Fruit fly (Drosophila melanogaster) whole organism, embryonic: ENCODE measurements around the gene CG15625.
A peak's percentile ranks its signal among the peaks of the same experiment; 100 is the strongest.

Experiments used
- ATbp ChIP-seq: fragments of 200-800 bp; sonication (Bioruptor generic); optimal IDR thresholded peaks from 2 replicates; lab custom pipeline; 2017; ENCODE audit warnings: missing biosample characterization, mild to moderate bottlenecking, missing genetic modification characterization, missing genetic modification reagents
- CG11247 ChIP-seq: fragments of 200-800 bp; sonication (Bioruptor generic); IDR thresholded peaks from 2 replicates; pipeline ENCODE4 v1.3.6; 2022; ENCODE audit warnings: missing biosample characterization, missing genetic modification characterization
- CG12071 ChIP-seq: fragments of 200-800 bp; sonication (Bioruptor generic); optimal IDR thresholded peaks from 3 replicates; lab custom pipeline; 2018; ENCODE audit warnings: missing biosample characterization, mild to moderate bottlenecking, missing genetic modification characterization
- CG12942 ChIP-seq: fragments of 200-800 bp; sonication (Bioruptor generic); optimal IDR thresholded peaks from 3 replicates; lab custom pipeline; 2016; ENCODE audit warnings: missing biosample characterization, missing genetic modification characterization
- CG13894 ChIP-seq: fragments of 200-800 bp; sonication (Bioruptor generic); optimal IDR thresholded peaks from 3 replicates; lab custom pipeline; 2018; ENCODE audit warnings: missing biosample characterization, mild to moderate bottlenecking, missing genetic modification characterization, moderate library complexity
- CG15269 ChIP-seq: fragments of 200-800 bp; sonication (Bioruptor generic); optimal IDR thresholded peaks from 2 replicates; lab custom pipeline; 2018; ENCODE audit warnings: missing biosample characterization, mild to moderate bottlenecking, missing genetic modification characterization, moderate library complexity
- CG16779 ChIP-seq: fragments of 200-800 bp; sonication (Bioruptor generic); IDR thresholded peaks from 2 replicates; pipeline ENCODE4 v1.3.6; 2022; ENCODE audit warnings: missing biosample characterization, missing genetic modification characterization
- CG1832 ChIP-seq: fragments of 200-800 bp; sonication (Bioruptor generic); optimal IDR thresholded peaks from 2 replicates; lab custom pipeline; 2017; ENCODE audit warnings: missing biosample characterization, mild to moderate bottlenecking, missing genetic modification characterization, inconsistent platforms
- CG18599 ChIP-seq: fragments of 200-800 bp; sonication (Bioruptor generic); optimal IDR thresholded peaks from 3 replicates; lab custom pipeline; 2017; ENCODE audit warnings: missing biosample characterization, missing genetic modification characterization, mild to moderate bottlenecking, moderate library complexity, missing genetic modification reagents
- CG32532 ChIP-seq: fragments of 200-800 bp; sonication (Bioruptor generic); IDR thresholded peaks from 2 replicates; pipeline ENCODE4 v1.3.6; 2022; ENCODE audit warnings: missing biosample characterization, missing genetic modification characterization
- CG3407 ChIP-seq: fragments of 200-800 bp; sonication (Bioruptor generic); optimal IDR thresholded peaks from 2 replicates; lab custom pipeline; 2018; ENCODE audit warnings: missing biosample characterization, mild to moderate bottlenecking, missing genetic modification characterization
- CG6765 ChIP-seq: fragments of 200-800 bp; sonication (Bioruptor generic); optimal IDR thresholded peaks from 3 replicates; lab custom pipeline; 2017; ENCODE audit warnings: missing biosample characterization, mild to moderate bottlenecking, missing genetic modification characterization
- CG6813 ChIP-seq: fragments of 200-800 bp; sonication (Bioruptor generic); optimal IDR thresholded peaks from 2 replicates; lab custom pipeline; 2017; ENCODE audit warnings: missing biosample characterization, missing genetic modification characterization, mild to moderate bottlenecking, moderate library complexity, missing genetic modification reagents
- CG7928 ChIP-seq: fragments of 200-800 bp; sonication (Bioruptor generic); optimal IDR thresholded peaks from 2 replicates; lab custom pipeline; 2017; ENCODE audit warnings: missing biosample characterization, mild to moderate bottlenecking, missing genetic modification characterization
- CHES-1-like ChIP-seq: fragments of 200-800 bp; sonication (Bioruptor generic); optimal IDR thresholded peaks from 2 replicates; lab custom pipeline; 2016; ENCODE audit warnings: missing biosample characterization, missing genetic modification characterization
- Camta ChIP-seq: fragments of 200-800 bp; sonication (Bioruptor generic); optimal IDR thresholded peaks from 2 replicates; lab custom pipeline; 2016; ENCODE audit warnings: missing biosample characterization, missing genetic modification characterization
- Dbx ChIP-seq: fragments of 200-800 bp; sonication (Bioruptor generic); IDR thresholded peaks from 3 replicates; pipeline ENCODE4 v1.3.6; 2022; ENCODE audit warnings: missing biosample characterization, missing genetic modification characterization
- Doc3 ChIP-seq: fragments of 200-800 bp; sonication (Bioruptor generic); IDR thresholded peaks from 3 replicates; pipeline ENCODE4 v1.3.6; 2022; ENCODE audit warnings: missing biosample characterization, missing genetic modification characterization; ENCODE audit not compliant: partially characterized antibody
- Eip74EF ChIP-seq, 2 experiments: fragments of 200-800 bp in 1 of 2; fragments of >200 bp in 1 of 2; sonication (Bioruptor generic) in 1 of 2; optimal IDR thresholded peaks; 2 replicates each; lab custom pipeline; 2017 to 2019; ENCODE audit warnings: missing biosample characterization in 2 of 2, missing genetic modification characterization in 2 of 2, mild to moderate bottlenecking in 1 of 2, moderate library complexity in 1 of 2
- Elba2 ChIP-seq: fragments of 200-800 bp; sonication (Bioruptor generic); optimal IDR thresholded peaks from 3 replicates; lab custom pipeline; 2016; ENCODE audit warnings: missing biosample characterization, missing genetic modification characterization
- Ets65A ChIP-seq: fragments of 200-800 bp; sonication (Bioruptor generic); peaks from one replicate; lab custom pipeline; 2016; ENCODE audit warnings: missing biosample characterization, missing genetic modification characterization
- HHEX ChIP-seq: fragments of 200-800 bp; sonication (Bioruptor generic); optimal IDR thresholded peaks from 3 replicates; lab custom pipeline; 2017; ENCODE audit warnings: missing biosample characterization, mild to moderate bottlenecking, missing genetic modification characterization, missing genetic modification reagents
- HLHmδ ChIP-seq: fragments of 200-800 bp; sonication (Bioruptor generic); optimal IDR thresholded peaks from 2 replicates; lab custom pipeline; 2018; ENCODE audit warnings: missing biosample characterization, mild to moderate bottlenecking, missing genetic modification characterization, moderate library complexity
- Hand ChIP-seq: fragments of 200-800 bp; sonication (Bioruptor generic); optimal IDR thresholded peaks from 2 replicates; lab custom pipeline; 2017; ENCODE audit warnings: mild to moderate bottlenecking, missing biosample characterization, missing genetic modification reagents, missing genetic modification characterization
- HmgZ ChIP-seq: fragments of 200-800 bp; sonication (Bioruptor generic); optimal IDR thresholded peaks from 2 replicates; lab custom pipeline; 2018; ENCODE audit warnings: missing biosample characterization, mild to moderate bottlenecking, missing genetic modification characterization
- Kr ChIP-seq: fragments of 200-800 bp; sonication (Bioruptor generic); optimal IDR thresholded peaks from 2 replicates; lab custom pipeline; 2017; ENCODE audit warnings: missing biosample characterization, mild to moderate bottlenecking, missing genetic modification characterization
- MBD-R2 ChIP-seq: fragments of 200-800 bp; sonication (Bioruptor generic); IDR thresholded peaks from 2 replicates; pipeline ENCODE4 v1.3.6; 2022; ENCODE audit warnings: missing biosample characterization, missing genetic modification characterization
- Med ChIP-seq: fragments of 200-800 bp; sonication (Bioruptor generic); peaks from one replicate; lab custom pipeline; 2016; ENCODE audit warnings: missing biosample characterization, missing genetic modification characterization, mild to moderate bottlenecking, inconsistent platforms, moderate library complexity
- Oaz ChIP-seq: fragments of 200-800 bp; sonication (Bioruptor generic); IDR thresholded peaks from 2 replicates; pipeline ENCODE4 v1.3.6; 2022; ENCODE audit warnings: missing biosample characterization, missing genetic modification characterization
- Poxn ChIP-seq: fragments of 200-800 bp; sonication (Bioruptor generic); IDR thresholded peaks from 2 replicates; pipeline ENCODE4 v1.3.6; 2022; ENCODE audit warnings: missing biosample characterization, missing genetic modification characterization
- Ptx1 ChIP-seq: fragments of 200-800 bp; sonication (Bioruptor generic); IDR thresholded peaks from 2 replicates; pipeline ENCODE4 v1.3.6; 2022; ENCODE audit warnings: missing biosample characterization, missing genetic modification characterization
- Rfx ChIP-seq: fragments of 200-800 bp; sonication (Bioruptor generic); IDR thresholded peaks from 2 replicates; pipeline ENCODE4 v1.3.6; 2022; ENCODE audit warnings: missing biosample characterization, missing genetic modification characterization
- Stat92E ChIP-seq, 3 experiments: fragments of >200 bp in 2 of 3; fragments of 200-800 bp in 1 of 3; sonication (Bioruptor generic) in 1 of 3; optimal IDR thresholded peaks; 2 replicates each; lab custom pipeline; 2017 to 2019; ENCODE audit warnings: missing biosample characterization in 3 of 3, missing genetic modification characterization in 3 of 3, mild to moderate bottlenecking in 1 of 3, moderate library complexity in 1 of 3
- Taf1 ChIP-seq: fragments of 200-800 bp; sonication (Bioruptor generic); IDR thresholded peaks from 2 replicates; pipeline ENCODE4 v1.3.6; 2022; ENCODE audit warnings: missing biosample characterization, missing genetic modification characterization
- caup ChIP-seq: fragments of 200-800 bp; sonication (Bioruptor generic); optimal IDR thresholded peaks from 3 replicates; lab custom pipeline; 2017; ENCODE audit warnings: missing biosample characterization, mild to moderate bottlenecking, missing genetic modification characterization, moderate library complexity; ENCODE audit not compliant: severe bottlenecking
- ci ChIP-seq: fragments of 200-800 bp; sonication (Bioruptor generic); IDR thresholded peaks from 3 replicates; pipeline ENCODE4 v1.3.6; 2022; ENCODE audit warnings: missing biosample characterization, missing genetic modification characterization
- ewg ChIP-seq: fragments of 200-800 bp; sonication (Bioruptor generic); optimal IDR thresholded peaks from 3 replicates; lab custom pipeline; 2017; ENCODE audit warnings: mild to moderate bottlenecking, missing biosample characterization, missing genetic modification reagents, missing genetic modification characterization
- gsb-n ChIP-seq: fragments of 200-800 bp; sonication (Bioruptor generic); optimal IDR thresholded peaks from 3 replicates; lab custom pipeline; 2018; ENCODE audit warnings: missing biosample characterization, mild to moderate bottlenecking, missing genetic modification characterization
- gt ChIP-seq: fragments of 200-800 bp; sonication (Bioruptor generic); IDR thresholded peaks from 2 replicates; pipeline ENCODE4 v1.3.6; 2022; ENCODE audit warnings: missing biosample characterization, missing genetic modification characterization
- lov ChIP-seq, 2 experiments: fragments of 200-800 bp in 1 of 2; fragments of >200 bp in 1 of 2; sonication (Bioruptor generic) in 1 of 2; IDR thresholded peaks in 1 of 2; optimal IDR thresholded peaks in 1 of 2; 2 replicates in 1 of 2; 3 replicates in 1 of 2; pipeline versions ENCODE4 v1.3.6 to Lab custom; 2017 to 2022; ENCODE audit warnings: missing biosample characterization in 1 of 2, missing genetic modification characterization in 1 of 2
- org-1 ChIP-seq: fragments of 200-800 bp; sonication (Bioruptor generic); optimal IDR thresholded peaks from 2 replicates; lab custom pipeline; 2017; ENCODE audit warnings: missing biosample characterization, missing genetic modification characterization
- pfk ChIP-seq: fragments of 200-800 bp; sonication (Bioruptor generic); optimal IDR thresholded peaks from 2 replicates; lab custom pipeline; 2018; ENCODE audit warnings: missing biosample characterization, mild to moderate bottlenecking, missing genetic modification characterization, moderate library complexity
- pros ChIP-seq: fragments of 200-800 bp; sonication (Bioruptor generic); optimal IDR thresholded peaks from 3 replicates; lab custom pipeline; 2019; ENCODE audit warnings: missing biosample characterization, mild to moderate bottlenecking, missing genetic modification characterization, moderate library complexity
- sr ChIP-seq: fragments of 200-800 bp; sonication (Bioruptor generic); IDR thresholded peaks from 3 replicates; pipeline ENCODE4 v1.3.6; 2022; ENCODE audit warnings: missing biosample characterization, missing genetic modification characterization
- sug ChIP-seq: fragments of 200-800 bp; optimal IDR thresholded peaks from 2 replicates; lab custom pipeline; 2019; ENCODE audit warnings: missing biosample characterization, mild to moderate bottlenecking, missing genetic modification characterization, moderate library complexity
- tap ChIP-seq: fragments of 200-800 bp; optimal IDR thresholded peaks from 3 replicates; lab custom pipeline; 2019; ENCODE audit warnings: missing biosample characterization, mild to moderate bottlenecking, missing genetic modification characterization, moderate library complexity
- tio ChIP-seq: fragments of 200-800 bp; sonication (Bioruptor generic); optimal IDR thresholded peaks from 2 replicates; lab custom pipeline; 2017; ENCODE audit warnings: missing biosample characterization, missing genetic modification characterization, inconsistent platforms

Gene CG15625

DNA sequence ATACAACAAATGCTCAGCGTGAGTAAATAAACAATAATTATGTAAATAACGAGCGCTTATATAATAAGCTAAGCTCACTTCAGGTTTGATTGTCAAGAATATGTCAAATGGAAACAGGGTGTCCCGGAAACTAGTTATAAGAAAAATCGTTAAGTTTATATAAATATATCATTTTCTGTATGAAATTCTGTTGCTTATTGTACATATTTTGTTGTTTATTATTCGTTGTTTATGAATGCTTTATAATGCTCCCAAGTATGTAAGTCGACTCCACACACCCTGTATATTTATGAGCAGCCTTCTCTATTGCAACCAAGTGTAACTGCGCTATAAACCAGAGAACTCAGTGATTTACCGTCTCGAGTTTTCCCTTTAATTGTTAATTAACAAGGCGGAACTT lies 40.7 kb downstream of the CG15625 start (continued):
- TF ChIP-seq pfk (GFP tag; lab: Kevin White, UChicago) (no peak), tap (peak; percentile 8), tio (GFP tag; lab: Kevin White, UChicago) (no peak), Taf1 (no peak), HLHmδ (GFP tag; lab: Kevin White, UChicago) (no peak), CG12071 (GFP tag; lab: Kevin White, UChicago) (peak; percentile 1), Kr (GFP tag; lab: Kevin White, UChicago) (no peak), Doc3 (no peak), CG15269 (tag; lab: Kevin White, UChicago) (peak; percentile 20), sug (tag; lab: Kevin White, UChicago) (no peak)

DNA sequence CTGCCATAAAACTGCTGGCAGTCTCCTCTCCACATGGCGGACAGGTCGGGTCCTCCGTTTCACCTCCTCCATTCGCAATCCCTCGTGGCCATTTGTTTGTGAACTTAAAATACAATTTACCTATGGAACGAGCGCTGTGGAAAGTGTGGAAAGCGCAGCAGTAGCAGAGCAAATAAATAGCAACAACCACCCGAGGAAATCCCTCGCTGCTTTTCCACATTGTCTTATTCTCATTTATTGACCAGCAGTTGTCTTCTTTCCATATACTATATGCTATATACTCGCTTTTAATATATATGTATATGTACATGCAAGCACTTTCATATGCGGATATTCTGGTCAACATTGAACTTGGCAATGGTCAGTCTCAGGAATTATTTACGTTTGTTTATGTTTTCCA lies 42.5 kb downstream of the CG15625 start, which contains the start of gene hoe1:
TSS of gene hoe1 (minus strand) at position 101 of the 400 bp plus-strand sequence.
- no peak for TF ChIP-seq CG6765 (GFP tag; lab: Kevin White, UChicago)
- no peak for TF ChIP-seq Oaz (GFP tag; lab: Robert Waterston, UW)
- TF ChIP-seq CG1832 (GFP tag; lab: Kevin White, UChicago) = no peak
- no peak for TF ChIP-seq Eip74EF (GFP tag; optimal IDR thresholded peaks at IDR 0.05; lab: Kevin White, UChicago)
- no peak for TF ChIP-seq pros
- TF ChIP-seq Ptx1 (GFP tag; lab: Robert Waterston, UW) = no peak
- no peak for TF ChIP-seq ATbp
- TF ChIP-seq Poxn (GFP tag; lab: Robert Waterston, UW) = no peak
- TF ChIP-seq Camta (GFP tag; lab: Kevin White, UChicago) = no peak
- no peak for TF ChIP-seq ci (GFP tag; lab: Robert Waterston, UW)
- no peak for TF ChIP-seq gsb-n
- no peak for TF ChIP-seq HmgZ (tag; lab: Kevin White, UChicago)
- no peak for TF ChIP-seq Elba2
- TF ChIP-seq CG7928 (GFP tag; lab: Kevin White, UChicago) = no peak
- no peak for TF ChIP-seq org-1 (GFP tag; lab: Kevin White, UChicago)
- no peak for TF ChIP-seq CG3407 (GFP tag; lab: Kevin White, UChicago)
- TF ChIP-seq lov (optimal IDR thresholded peaks at IDR 0.05; lab: Kevin White, UChicago) = no peak
- TF ChIP-seq lov (GFP tag; IDR thresholded peaks at IDR 0.05; lab: Robert Waterston, UW) = no peak
- no peak for TF ChIP-seq CG12942 (GFP tag; lab: Kevin White, UChicago)

DNA sequence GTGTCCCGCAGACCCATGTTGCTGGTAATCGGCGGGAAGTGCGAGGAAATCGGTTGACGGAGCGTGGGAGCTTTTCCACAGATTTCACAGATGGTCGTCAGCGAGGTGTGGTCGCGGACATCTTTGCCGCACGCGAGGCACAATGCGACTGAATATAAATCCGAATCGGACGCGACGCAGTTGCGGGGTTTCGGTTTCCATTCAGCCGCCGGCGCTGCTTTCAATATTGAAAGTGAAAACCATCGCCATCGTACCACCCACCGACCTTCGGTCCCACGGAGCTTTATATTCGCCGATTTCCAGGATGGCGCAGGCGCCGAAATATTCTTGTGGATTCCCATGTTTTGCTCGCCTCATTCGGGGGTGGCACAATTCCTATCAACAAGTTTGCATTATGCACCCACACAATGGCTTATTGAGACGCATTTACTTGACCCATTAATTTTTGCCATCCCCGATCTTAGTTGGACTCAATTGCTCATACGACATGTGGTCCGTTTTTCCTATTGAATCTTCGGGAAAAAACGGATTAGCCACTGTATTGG lies 46.6 kb downstream of the CG15625 start, which contains the start of gene hoe2:
TSS of gene hoe2 (minus strand) at position 126 of the 545 bp plus-strand sequence.
- TF ChIP-seq Ets65A = peak; percentile 18
- peak; percentile 79 for TF ChIP-seq CG13894 (tag; lab: Kevin White, UChicago)
- no peak for TF ChIP-seq MBD-R2 (GFP tag; lab: Robert Waterston, UW)
- TF ChIP-seq CG16779 (GFP tag; lab: Robert Waterston, UW) = 0 out of 2 replicates have a peak, but pooled peaks have one; percentile 29
- no peak for TF ChIP-seq Stat92E (GFP tag; optimal IDR thresholded peaks at IDR 0.05; lab: Kevin White, UChicago)
- peak; percentile 57 for TF ChIP-seq ewg (GFP tag; lab: Kevin White, UChicago)
- TF ChIP-seq ci (GFP tag; lab: Robert Waterston, UW) = no peak
- no peak for TF ChIP-seq HHEX (GFP tag; lab: Kevin White, UChicago)
- peak; percentile 15 for TF ChIP-seq CG6813 (GFP tag; lab: Kevin White, UChicago)
- TF ChIP-seq Hand (GFP tag; lab: Kevin White, UChicago) = peak; percentile 38
- no peak for TF ChIP-seq CG11247 (GFP tag; lab: Robert Waterston, UW)
- TF ChIP-seq Med (GFP tag; lab: Kevin White, UChicago) = peak; percentile 38
- TF ChIP-seq sr (GFP tag; lab: Robert Waterston, UW) = no peak
- 0 out of 2 replicates have a peak, but pooled peaks have one; percentile 20 for TF ChIP-seq Rfx (GFP tag; lab: Robert Waterston, UW)
- TF ChIP-seq caup (GFP tag; lab: Kevin White, UChicago) = peak; percentile 7
- no peak for TF ChIP-seq gt
- peak; percentile 38; the same call in 1 of the 3 replicates for TF ChIP-seq Dbx (GFP tag; lab: Robert Waterston, UW)
- TF ChIP-seq CHES-1-like = no peak
- TF ChIP-seq CG18599 (GFP tag; lab: Kevin White, UChicago) = peak; percentile 57
- TF ChIP-seq CG32532 (GFP tag; lab: Robert Waterston, UW) = peak; percentile 41; the same call in 1 of the 2 replicates
